Fruit fly (Drosophila melanogaster): Measurements from ENCODE around the gene Pfdn5.

The Pfdn5 gene

dm6 chr3R:22527192-22527591 is 40.4 kb downstream of the Pfdn5 start (continued):
- TF ChIP-seq row (GFP tag; IDR thresholded peaks at IDR 0.05) (peak; percentile 7; the same call in 1 of the 3 replicates), ro (GFP tag; IDR thresholded peaks at IDR 0.05) (no peak), CG9609 (GFP tag; optimal IDR thresholded peaks at IDR 0.05) (no peak), MESR4 (GFP tag; optimal IDR thresholded peaks at IDR 0.05) (no peak), CG15073 (GFP tag; optimal IDR thresholded peaks at IDR 0.05) (no peak), CG18476 (GFP tag; optimal IDR thresholded peaks at IDR 0.05) (peak; percentile 83), Fer3 (tag; optimal IDR thresholded peaks at IDR 0.05) (no peak), CG5180 (GFP tag; optimal IDR thresholded peaks at IDR 0.05) (no peak), sd (tag; optimal IDR thresholded peaks at IDR 0.05) (peak; percentile 81), sug (tag; optimal IDR thresholded peaks at IDR 0.05) (peak; percentile 87), CG11723 (GFP tag; optimal IDR thresholded peaks at IDR 0.05) (no peak), Fer1 (GFP tag; optimal IDR thresholded peaks at IDR 0.05) (no peak), CG2889 (GFP tag; IDR thresholded peaks at IDR 0.05) (no peak), CG12299 (tag; optimal IDR thresholded peaks at IDR 0.05) (no peak), Med (GFP tag) (peak; percentile 73), run (tag; optimal IDR thresholded peaks at IDR 0.05) (no peak), CG11247 (GFP tag; IDR thresholded peaks at IDR 0.05) (peak; percentile 34; the same call in 1 of the 2 replicates), Deaf1 (tag; optimal IDR thresholded peaks at IDR 0.05) (peak; percentile 58), wek (GFP tag; optimal IDR thresholded peaks at IDR 0.05) (no peak), abd-A (tag; optimal IDR thresholded peaks at IDR 0.05) (peak; percentile 25), Side (GFP tag; optimal IDR thresholded peaks at IDR 0.05) (no peak), ci (GFP tag; IDR thresholded peaks at IDR 0.05) (0 out of 3 replicates have a peak, but pooled peaks have one; percentile 5), CG2120 (GFP tag; optimal IDR thresholded peaks at IDR 0.05) (peak; percentile 2), lmd (GFP tag; IDR thresholded peaks at IDR 0.05) (no peak), pros (GFP tag; optimal IDR thresholded peaks at IDR 0.05) (no peak), NFAT (GFP tag; IDR thresholded peaks at IDR 0.05) (0 out of 2 replicates have a peak, but pooled peaks have one; percentile 7), CG12104 (GFP tag; optimal IDR thresholded peaks at IDR 0.05) (no peak), dati (GFP tag; IDR thresholded peaks at IDR 0.05) (no peak), Lpt (GFP tag; optimal IDR thresholded peaks at IDR 0.05) (no peak), mam (GFP tag; optimal IDR thresholded peaks at IDR 0.05) (no peak), aop (GFP tag; IDR thresholded peaks at IDR 0.05) (no peak), zfh1 (GFP tag; IDR thresholded peaks at IDR 0.05) (no peak), fd96Cb (tag; optimal IDR thresholded peaks at IDR 0.05) (no peak), Gug (GFP tag; IDR thresholded peaks at IDR 0.05) (no peak), slbo (GFP tag; IDR thresholded peaks at IDR 0.05) (peak; percentile 31; the same call in 1 of the 2 replicates), Drgx (GFP tag; IDR thresholded peaks at IDR 0.05) (no peak), CG2129 (GFP tag; IDR thresholded peaks at IDR 0.05; ENCODE audit: partially characterized antibody) (no peak), CG9876 (GFP tag; optimal IDR thresholded peaks at IDR 0.05) (no peak), chinmo (GFP tag; IDR thresholded peaks at IDR 0.05; ENCODE audit: partially characterized antibody) (0 out of 4 replicates have a peak, but pooled peaks have one; percentile 33), CG16779 (GFP tag; IDR thresholded peaks at IDR 0.05) (no peak), CG3838 (GFP tag; optimal IDR thresholded peaks at IDR 0.05) (no peak), CG9932 (GFP tag; IDR thresholded peaks at IDR 0.05) (peak; percentile 18; the same call in 1 of the 2 replicates), Chrac-16 (GFP tag; optimal IDR thresholded peaks at IDR 0.05) (no peak), CG15514 (GFP tag; optimal IDR thresholded peaks at IDR 0.05) (no peak), Usf (GFP tag; optimal IDR thresholded peaks at IDR 0.05) (no peak), pan (optimal IDR thresholded peaks at IDR 0.05) (no peak), pan (GFP tag; optimal IDR thresholded peaks at IDR 0.05 in 1 of 2, IDR thresholded peaks at IDR 0.05 in 1 of 2) (no peak), Vsx1 (GFP tag; optimal IDR thresholded peaks at IDR 0.05) (peak; percentile 38), CG1647 (GFP tag; optimal IDR thresholded peaks at IDR 0.05) (no peak), cwo (GFP tag; optimal IDR thresholded peaks at IDR 0.05) (peak; percentile 51), Spps (tag; optimal IDR thresholded peaks at IDR 0.05) (no peak), corto (GFP tag; optimal IDR thresholded peaks at IDR 0.05) (peak; percentile 12)

Measured in whole organism, embryonic.